Worm (Caenorhabditis elegans): ENCODE results near the gene T13C5.6.

The T13C5.6 gene

DNA sequence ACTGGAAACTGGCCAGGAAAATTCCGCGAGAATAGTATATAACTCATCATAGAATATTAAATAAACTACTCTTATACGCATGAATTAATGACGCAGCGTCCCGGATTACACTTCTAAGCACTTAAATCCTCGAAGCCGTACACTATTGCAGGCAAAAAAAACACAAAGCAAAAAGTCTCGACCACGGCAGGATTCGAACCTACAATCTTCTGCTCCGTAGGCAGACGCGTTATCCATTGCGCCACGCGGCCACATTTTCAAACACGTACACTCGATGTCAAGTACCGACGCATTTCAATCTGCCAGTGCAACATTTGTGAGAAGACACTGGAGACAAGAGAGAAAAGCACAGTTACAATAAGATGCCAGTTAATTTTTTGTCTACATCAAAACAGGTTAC lies 12.4 kb upstream of the T13C5.6 start:
- TF ChIP-seq ceh-83 (GFP tag; optimal IDR thresholded peaks at IDR 0.05) = peak; percentile 72
- peak; percentile 18 for TF ChIP-seq mep-1 (tag; optimal IDR thresholded peaks at IDR 0.05)
- peak; percentile 55 for TF ChIP-seq M03D4.4 (tag; optimal IDR thresholded peaks at IDR 0.05)
- TF ChIP-seq bed-3 (GFP tag; optimal IDR thresholded peaks at IDR 0.05) = peak; percentile 56
- TF ChIP-seq unc-120 (tag; optimal IDR thresholded peaks at IDR 0.05; ENCODE audit: poor library complexity, severe bottlenecking) = peak; percentile 33
- TF ChIP-seq lin-32 (GFP tag; optimal IDR thresholded peaks at IDR 0.05) = peak; percentile 29
- TF ChIP-seq cnd-1 (tag; optimal IDR thresholded peaks at IDR 0.05) = peak; percentile 40
- TF ChIP-seq hlh-1 (tag; optimal IDR thresholded peaks at IDR 0.05) = peak; percentile 5
- no peak for TF ChIP-seq flh-1 (GFP tag; optimal IDR thresholded peaks at IDR 0.05)
- TF ChIP-seq ceh-43 (GFP tag; optimal IDR thresholded peaks at IDR 0.05) = peak; percentile 20
- peak; percentile 7 for TF ChIP-seq ces-1 (GFP tag; optimal IDR thresholded peaks at IDR 0.05)
- TF ChIP-seq sptf-1 (tag; optimal IDR thresholded peaks at IDR 0.05) = peak; percentile 82
- peak; percentile 68 for TF ChIP-seq drap-1 (GFP tag; optimal IDR thresholded peaks at IDR 0.05)
- TF ChIP-seq lin-13 (tag; optimal IDR thresholded peaks at IDR 0.05) = peak; percentile 21
- no peak for TF ChIP-seq elt-1 (tag; optimal IDR thresholded peaks at IDR 0.05; ENCODE audit: borderline replicate concordance, insufficient read depth)
- peak; percentile 57 for TF ChIP-seq mls-2 (tag; optimal IDR thresholded peaks at IDR 0.05)
- TF ChIP-seq nhr-76 (tag; optimal IDR thresholded peaks at IDR 0.05) = no peak
- no peak for TF ChIP-seq unc-62 (GFP tag; optimal IDR thresholded peaks at IDR 0.05)

DNA sequence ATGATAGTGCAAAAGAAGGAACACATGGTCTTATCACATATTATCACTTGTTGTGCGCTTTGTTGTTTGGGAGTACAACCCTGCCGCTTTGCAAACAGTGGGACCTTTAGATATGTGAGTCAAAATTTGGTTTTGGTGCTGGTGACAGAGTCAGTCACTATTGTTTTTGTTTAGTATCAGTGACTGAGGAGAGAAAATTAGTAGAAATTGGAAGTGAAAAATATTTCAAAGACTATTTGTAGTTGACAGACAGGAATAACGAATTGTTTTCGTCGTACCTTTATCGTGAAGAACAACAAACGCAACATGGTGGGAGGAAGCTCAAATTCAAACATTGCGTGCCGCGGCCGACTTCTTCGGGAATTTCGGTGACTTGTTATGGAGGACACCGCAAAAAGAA lies 9.1 kb upstream of the T13C5.6 start, which contains the start of gene lrch-1:
TSS of gene lrch-1 (minus strand) at position 101 of the 400 bp plus-strand sequence.
- TF ChIP-seq elt-1 (tag; optimal IDR thresholded peaks at IDR 0.05; ENCODE audit: borderline replicate concordance, insufficient read depth) (no peak), elt-3 (tag; optimal IDR thresholded peaks at IDR 0.05) (no peak), lsy-2 (tag; optimal IDR thresholded peaks at IDR 0.05) (no peak), sem-2 (GFP tag; optimal IDR thresholded peaks at IDR 0.05) (no peak), ham-2 (GFP tag; optimal IDR thresholded peaks at IDR 0.05) (no peak), bed-3 (GFP tag; optimal IDR thresholded peaks at IDR 0.05) (no peak), nhr-12 (tag; optimal IDR thresholded peaks at IDR 0.05) (no peak), nhr-76 (tag; optimal IDR thresholded peaks at IDR 0.05) (no peak), ceh-83 (GFP tag; optimal IDR thresholded peaks at IDR 0.05) (no peak), unc-62 (GFP tag; optimal IDR thresholded peaks at IDR 0.05) (no peak), nhr-2 (tag; optimal IDR thresholded peaks at IDR 0.05) (no peak), mab-5 (tag; optimal IDR thresholded peaks at IDR 0.05) (no peak), ceh-43 (GFP tag; optimal IDR thresholded peaks at IDR 0.05) (no peak), ceh-39 (tag; optimal IDR thresholded peaks at IDR 0.05) (no peak), ztf-11 (tag; optimal IDR thresholded peaks at IDR 0.05) (no peak), blmp-1 (tag; optimal IDR thresholded peaks at IDR 0.05) (no peak), unc-120 (tag; optimal IDR thresholded peaks at IDR 0.05; ENCODE audit: poor library complexity, severe bottlenecking) (no peak), ces-1 (GFP tag; optimal IDR thresholded peaks at IDR 0.05) (no peak), nhr-28 (tag; optimal IDR thresholded peaks at IDR 0.05) (no peak), nhr-237 (tag; optimal IDR thresholded peaks at IDR 0.05) (no peak)

DNA sequence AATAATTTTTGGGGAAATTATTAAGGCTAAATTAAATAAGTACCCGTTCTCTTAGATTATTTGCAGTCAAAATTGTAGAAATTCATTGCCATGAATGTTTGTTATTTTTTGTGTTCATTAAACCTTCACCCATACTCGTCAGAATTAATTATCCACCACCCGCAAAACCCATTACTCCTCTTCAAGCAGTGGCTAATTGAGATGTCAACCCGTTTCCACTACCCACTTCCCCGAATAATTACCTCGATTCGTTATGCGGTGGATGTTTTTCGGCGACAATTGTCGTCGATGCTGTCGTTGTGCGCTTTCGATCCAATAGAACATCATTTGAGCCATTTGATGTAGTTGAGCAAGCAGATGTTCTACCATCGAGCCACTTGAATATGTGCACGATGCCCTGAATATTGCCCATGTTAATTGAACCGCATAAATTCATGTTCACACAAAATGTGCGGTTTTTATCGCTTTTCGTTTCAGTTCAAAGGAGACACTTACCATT lies 3.9 kb upstream of the T13C5.6 start:
- TF ChIP-seq ceh-43 (GFP tag; optimal IDR thresholded peaks at IDR 0.05) (peak; percentile 55), ces-1 (GFP tag; optimal IDR thresholded peaks at IDR 0.05) (peak; percentile 88), hlh-1 (tag; optimal IDR thresholded peaks at IDR 0.05) (no peak)

DNA sequence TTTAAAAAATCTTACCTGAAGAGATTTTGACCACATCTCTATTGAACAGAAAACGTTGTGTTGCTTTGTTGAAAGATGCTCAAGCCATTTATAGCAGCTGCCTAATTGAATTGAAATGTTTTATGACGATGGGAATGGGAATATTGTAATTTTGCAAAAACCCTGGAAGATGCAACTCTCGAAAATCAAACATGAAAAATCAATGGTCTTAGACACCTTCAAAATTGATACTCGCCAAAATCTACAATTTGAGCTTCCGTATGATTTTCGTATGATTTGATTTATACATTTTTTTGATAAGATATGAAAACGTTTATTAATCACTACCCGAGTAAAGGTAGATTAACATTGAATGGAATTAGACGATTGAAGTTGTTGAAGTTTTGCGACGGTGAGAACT lies 976 bp upstream of the T13C5.6 start, which contains the start of gene C14F11.7:
TSS of gene C14F11.7 (minus strand) at position 101 of the 400 bp plus-strand sequence.
- TF ChIP-seq ceh-43 (GFP tag; optimal IDR thresholded peaks at IDR 0.05) = no peak
- no peak for TF ChIP-seq ztf-11 (tag; optimal IDR thresholded peaks at IDR 0.05)
- TF ChIP-seq nhr-237 (tag; optimal IDR thresholded peaks at IDR 0.05) = no peak
- no peak for TF ChIP-seq elt-3 (tag; optimal IDR thresholded peaks at IDR 0.05)
- no peak for TF ChIP-seq cnd-1 (tag; optimal IDR thresholded peaks at IDR 0.05)

DNA sequence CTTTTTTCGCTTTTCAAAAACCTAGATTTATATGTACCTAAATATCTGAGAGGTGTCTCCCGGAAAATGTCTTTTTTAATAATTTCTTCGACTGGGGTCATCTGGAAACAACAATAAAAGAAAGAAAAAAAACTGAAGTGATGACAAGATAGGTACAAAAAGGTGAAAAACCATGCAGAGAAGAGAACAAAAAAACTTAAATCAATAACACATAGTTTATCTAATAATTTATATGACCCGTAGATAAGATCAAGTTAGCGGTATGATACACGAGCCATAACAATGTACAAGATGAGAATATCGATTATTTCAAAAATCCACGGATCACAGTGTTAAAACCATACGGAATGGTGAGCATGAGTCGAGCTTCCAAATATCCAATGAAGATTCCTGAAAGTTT lies 1.2 kb downstream of the T13C5.6 start, which contains the start of gene mtp-18:
TSS of gene mtp-18 (minus strand) at position 101 of the 400 bp plus-strand sequence.
- no peak for TF ChIP-seq elt-1 (tag; optimal IDR thresholded peaks at IDR 0.05; ENCODE audit: borderline replicate concordance, insufficient read depth)
- TF ChIP-seq blmp-1 (tag; optimal IDR thresholded peaks at IDR 0.05) = no peak
- TF ChIP-seq nhr-76 (tag; optimal IDR thresholded peaks at IDR 0.05) = no peak
- TF ChIP-seq nhr-28 (tag; optimal IDR thresholded peaks at IDR 0.05) = no peak
- no peak for TF ChIP-seq unc-39 (tag; optimal IDR thresholded peaks at IDR 0.05)
